Worm (Caenorhabditis elegans) whole organism, L3 larva: Measurements from ENCODE around the gene F22F7.7.

ENCODE experiments used
- R02D3.7 ChIP-seq: fragments of 150-350 bp; optimal IDR thresholded peaks from 2 replicates; lab custom pipeline; 2014; ENCODE audit warnings: missing biosample characterization, missing genetic modification characterization
- ceh-16 ChIP-seq: sonication (generic microtip); optimal IDR thresholded peaks from 2 replicates; lab custom pipeline; 2017; ENCODE audit warnings: missing biosample characterization, missing genetic modification characterization
- ceh-28 ChIP-seq: fragments of 150-350 bp; optimal IDR thresholded peaks from 2 replicates; lab custom pipeline; 2014; ENCODE audit warnings: missing biosample characterization, missing genetic modification reagents, missing genetic modification characterization
- ceh-82 ChIP-seq: fragments of 150-350 bp; optimal IDR thresholded peaks from 2 replicates; lab custom pipeline; 2014; ENCODE audit warnings: missing biosample characterization, missing genetic modification characterization
- ceh-9 ChIP-seq: sonication (generic microtip); optimal IDR thresholded peaks from 2 replicates; lab custom pipeline; 2018; ENCODE audit warnings: missing biosample characterization, missing genetic modification characterization
- egl-27 ChIP-seq: sonication (generic microtip); optimal IDR thresholded peaks from 4 replicates; lab custom pipeline; 2017; ENCODE audit warnings: missing biosample characterization, missing genetic modification reagents, missing genetic modification characterization
- elt-2 ChIP-seq: sonication (generic microtip); optimal IDR thresholded peaks from 2 replicates; lab custom pipeline; 2016; ENCODE audit warnings: missing genetic modification reagents, mild to moderate bottlenecking, missing genetic modification characterization, missing compliant biosample characterization
- elt-3 ChIP-seq, 3 experiments: fragments of 150-350 bp in 1 of 3; sonication (generic microtip) in 2 of 3; optimal IDR thresholded peaks; 2 replicates in 2 of 3; 4 replicates in 1 of 3; lab custom pipeline; 2014 to 2017; ENCODE audit warnings: missing biosample characterization in 3 of 3, missing genetic modification characterization in 3 of 3
- eor-1 ChIP-seq, 2 experiments: fragments of 150-350 bp; optimal IDR thresholded peaks; 2 replicates each; lab custom pipeline; 2014 to 2018; ENCODE audit warnings: missing biosample characterization in 2 of 2, missing genetic modification characterization in 2 of 2
- fkh-2 ChIP-seq: fragments of 150-350 bp; optimal IDR thresholded peaks from 2 replicates; lab custom pipeline; 2014; ENCODE audit warnings: missing biosample characterization, missing genetic modification reagents, missing genetic modification characterization
- fos-1 ChIP-seq: fragments of 150-350 bp; optimal IDR thresholded peaks from 2 replicates; lab custom pipeline; 2014; ENCODE audit warnings: missing biosample characterization, missing genetic modification characterization
- hmg-11 ChIP-seq: sonication (generic microtip); optimal IDR thresholded peaks from 2 replicates; lab custom pipeline; 2016; ENCODE audit warnings: missing genetic modification characterization, missing compliant biosample characterization
- jun-1 ChIP-seq: fragments of 150-350 bp; optimal IDR thresholded peaks from 2 replicates; lab custom pipeline; 2014; ENCODE audit warnings: missing biosample characterization, missing genetic modification reagents, missing genetic modification characterization
- lin-39 ChIP-seq: fragments of 150-350 bp; optimal IDR thresholded peaks from 2 replicates; lab custom pipeline; 2018; ENCODE audit warnings: missing biosample characterization, missing genetic modification reagents, missing genetic modification characterization
- lsy-12 ChIP-seq: sonication (generic microtip); optimal IDR thresholded peaks from 2 replicates; lab custom pipeline; 2016; ENCODE audit warnings: mild to moderate bottlenecking, missing genetic modification characterization, missing compliant biosample characterization
- mdl-1 ChIP-seq: fragments of 150-350 bp; optimal IDR thresholded peaks from 2 replicates; lab custom pipeline; 2014; ENCODE audit warnings: missing biosample characterization, missing genetic modification characterization
- mml-1 ChIP-seq: fragments of 150-350 bp; sonication (generic microtip); optimal IDR thresholded peaks from 3 replicates; lab custom pipeline; 2014; ENCODE audit warnings: missing biosample characterization, missing genetic modification characterization
- nfya-1 ChIP-seq: sonication (generic microtip); optimal IDR thresholded peaks from 2 replicates; lab custom pipeline; 2017; ENCODE audit warnings: missing genetic modification characterization, mild to moderate bottlenecking, missing compliant biosample characterization, antibody characterized with exemption, moderate library complexity; ENCODE audit not compliant: insufficient read depth
- nhr-12 ChIP-seq: fragments of 150-350 bp; optimal IDR thresholded peaks from 2 replicates; lab custom pipeline; 2014; ENCODE audit warnings: missing biosample characterization, missing genetic modification characterization
- nhr-23 ChIP-seq: fragments of 150-350 bp; optimal IDR thresholded peaks from 2 replicates; lab custom pipeline; 2014; ENCODE audit warnings: missing biosample characterization, missing genetic modification reagents, missing genetic modification characterization
- nhr-237 ChIP-seq: fragments of 150-350 bp; optimal IDR thresholded peaks from 2 replicates; lab custom pipeline; 2014; ENCODE audit warnings: missing biosample characterization, missing genetic modification characterization
- nhr-25 ChIP-seq: sonication (generic microtip); optimal IDR thresholded peaks from 2 replicates; lab custom pipeline; 2017; ENCODE audit warnings: missing biosample characterization, missing genetic modification characterization
- nhr-67 ChIP-seq: fragments of 150-350 bp; optimal IDR thresholded peaks from 2 replicates; lab custom pipeline; 2014; ENCODE audit warnings: missing biosample characterization, missing genetic modification characterization
- nhr-76 ChIP-seq: fragments of 150-350 bp; sonication (generic microtip); optimal IDR thresholded peaks from 5 replicates; lab custom pipeline; 2014; ENCODE audit warnings: missing biosample characterization, missing genetic modification characterization
- nhr-77 ChIP-seq: fragments of 150-350 bp; optimal IDR thresholded peaks from 2 replicates; lab custom pipeline; 2014; ENCODE audit warnings: missing biosample characterization, missing genetic modification characterization
- pha-4 ChIP-seq: fragments of 150-350 bp; optimal IDR thresholded peaks from 2 replicates; lab custom pipeline; 2014; ENCODE audit warnings: missing biosample characterization, missing genetic modification reagents, missing genetic modification characterization
- pqm-1 ChIP-seq: fragments of 150-350 bp; optimal IDR thresholded peaks from 2 replicates; lab custom pipeline; 2017; ENCODE audit warnings: missing biosample characterization, missing genetic modification characterization, inconsistent platforms
- sea-2 ChIP-seq: fragments of 150-350 bp; sonication (generic microtip); optimal IDR thresholded peaks from 4 replicates; lab custom pipeline; 2014; ENCODE audit warnings: missing biosample characterization, missing genetic modification reagents, missing genetic modification characterization
- skn-1 ChIP-seq: fragments of 150-350 bp; optimal IDR thresholded peaks from 2 replicates; lab custom pipeline; 2014; ENCODE audit warnings: missing biosample characterization, missing genetic modification characterization
- tbx-2 ChIP-seq: sonication (generic microtip); optimal IDR thresholded peaks from 2 replicates; lab custom pipeline; 2016; ENCODE audit warnings: mild to moderate bottlenecking, missing genetic modification characterization, missing compliant biosample characterization
- unc-39 ChIP-seq: sonication (generic microtip); optimal IDR thresholded peaks from 4 replicates; lab custom pipeline; 2017; ENCODE audit warnings: missing biosample characterization, missing genetic modification characterization
- unc-62 ChIP-seq: fragments of 150-350 bp; sonication (generic microtip); optimal IDR thresholded peaks from 4 replicates; lab custom pipeline; 2014; ENCODE audit warnings: missing biosample characterization, missing genetic modification reagents, missing genetic modification characterization
- zag-1 ChIP-seq: fragments of 150-350 bp; optimal IDR thresholded peaks from 2 replicates; lab custom pipeline; 2014; ENCODE audit warnings: missing biosample characterization, missing genetic modification characterization
- ztf-4 ChIP-seq: fragments of 150-350 bp; optimal IDR thresholded peaks from 2 replicates; lab custom pipeline; 2014; ENCODE audit warnings: missing biosample characterization, missing genetic modification characterization

Gene F22F7.7

ce11 chrV:2139918-2140317 is at the start of gene F22F7.7:
Gene F22F7.7 (minus strand): TSS chrV:2140042.
- no peak for TF ChIP-seq ceh-28 (tag; lab: Kevin White, UChicago)
- no peak for TF ChIP-seq fos-1
- TF ChIP-seq unc-39 (tag; lab: Kevin White, UChicago): no peak
- no peak for TF ChIP-seq elt-3 (tag; optimal IDR thresholded peaks at IDR 0.05; lab: Kevin White, UChicago)
- TF ChIP-seq nhr-237 (tag; lab: Kevin White, UChicago): no peak
- no peak for TF ChIP-seq nhr-12 (tag; lab: Kevin White, UChicago)
- TF ChIP-seq egl-27 (tag; lab: Kevin White, UChicago): no peak
- TF ChIP-seq ceh-16: no peak
- TF ChIP-seq nhr-25 (tag; lab: Kevin White, UChicago): no peak
- no peak for TF ChIP-seq R02D3.7 (tag; lab: Kevin White, UChicago)
- TF ChIP-seq ceh-9 (tag; lab: Kevin White, UChicago): no peak
- no peak for TF ChIP-seq nhr-76 (tag; lab: Kevin White, UChicago)
- TF ChIP-seq eor-1 (tag; optimal IDR thresholded peaks at IDR 0.05; lab: Kevin White, UChicago): no peak
- TF ChIP-seq skn-1 (tag; lab: Kevin White, UChicago): no peak
- no peak for TF ChIP-seq tbx-2 (tag; lab: Kevin White, UChicago)
- TF ChIP-seq ceh-82 (tag; lab: Kevin White, UChicago): no peak
- TF ChIP-seq lin-39: no peak

ce11 chrV:2187864-2188345 is 48.1 kb upstream of the F22F7.7 start, which contains the start of gene Y5H2B.3:
Gene Y5H2B.3 (plus strand): TSS chrV:2188295.
- peak; percentile 68 for TF ChIP-seq nfya-1 (tag; lab: Kevin White, UChicago)
- TF ChIP-seq nhr-67 (tag; lab: Kevin White, UChicago): no peak

- no peak for TF ChIP-seq nfya-1 (tag; lab: Kevin White, UChicago)
- TF ChIP-seq egl-27 (tag; lab: Kevin White, UChicago): no peak
- no peak for TF ChIP-seq R02D3.7 (tag; lab: Kevin White, UChicago)
- no peak for TF ChIP-seq hmg-11 (tag; lab: Kevin White, UChicago)
- no peak for TF ChIP-seq pqm-1 (tag; lab: Kevin White, UChicago)
- TF ChIP-seq sea-2: no peak
- no peak for TF ChIP-seq mml-1 (tag; lab: Kevin White, UChicago)
- no peak for TF ChIP-seq nhr-76 (tag; lab: Kevin White, UChicago)
- TF ChIP-seq, all 47 proteins: peak for 0
Observed at ce11 chrV:2185486-2185885, 45.6 kb upstream of the F22F7.7 start.

ce11 chrV:2183162-2183561 is 43.3 kb upstream of the F22F7.7 start, which contains the start of gene cyp-33C2:
Gene cyp-33C2 (plus strand): TSS chrV:2183488.
- TF ChIP-seq nhr-77 (tag; lab: Kevin White, UChicago) (no peak), sea-2 (no peak), ceh-16 (no peak), hmg-11 (tag; lab: Kevin White, UChicago) (no peak), skn-1 (tag; lab: Kevin White, UChicago) (no peak), ztf-4 (tag; lab: Kevin White, UChicago) (no peak), jun-1 (no peak), nhr-67 (tag; lab: Kevin White, UChicago) (no peak), mdl-1 (tag; lab: Kevin White, UChicago) (no peak), pha-4 (tag; lab: Kevin White, UChicago) (no peak), lin-39 (no peak), fos-1 (no peak), unc-39 (tag; lab: Kevin White, UChicago) (no peak), lsy-12 (no peak)

ce11 chrV:2181738-2182137 is 41.9 kb upstream of the F22F7.7 start, which contains the start of gene srbc-16:
Gene srbc-16 (plus strand): TSS chrV:2182038.
- TF ChIP-seq nhr-76 (tag; lab: Kevin White, UChicago) (no peak), nhr-23 (tag; lab: Kevin White, UChicago) (no peak), mdl-1 (tag; lab: Kevin White, UChicago) (no peak), fkh-2 (no peak), ztf-4 (tag; lab: Kevin White, UChicago) (no peak), ceh-28 (tag; lab: Kevin White, UChicago) (no peak), sea-2 (no peak), tbx-2 (tag; lab: Kevin White, UChicago) (no peak)

- TF ChIP-seq unc-62 (GFP tag; lab: Kevin White, UChicago): no peak
- no peak for TF ChIP-seq nhr-237 (tag; lab: Kevin White, UChicago)
- TF ChIP-seq zag-1 (tag; lab: Kevin White, UChicago): no peak
- TF ChIP-seq lin-39: no peak
- no peak for TF ChIP-seq tbx-2 (tag; lab: Kevin White, UChicago)
- TF ChIP-seq elt-2 (tag; lab: Kevin White, UChicago): no peak
- TF ChIP-seq hmg-11 (tag; lab: Kevin White, UChicago): no peak
- no peak for TF ChIP-seq nhr-67 (tag; lab: Kevin White, UChicago)
- TF ChIP-seq skn-1 (tag; lab: Kevin White, UChicago): no peak
- no peak for TF ChIP-seq nfya-1 (tag; lab: Kevin White, UChicago)
- TF ChIP-seq mml-1 (tag; lab: Kevin White, UChicago): no peak
Observed at ce11 chrV:2179214-2179613, 39.4 kb upstream of the F22F7.7 start, which contains the start of gene cyp-33C1. Gene cyp-33C1 (plus strand): TSS chrV:2179514.
